Worm (Caenorhabditis elegans) whole organism, L2 larva: Measurements from ENCODE around the gene zipt-7.1.
A peak's percentile ranks its signal among the peaks of the same experiment; 100 is the strongest.
"Not testable (repeated sequence)": the region's sequence is repeated elsewhere in the genome, so short reads cannot be mapped to it uniquely, and the experiment has no call there.

Experiments used
- C34F6.9 ChIP-seq: fragments of 150-350 bp; optimal IDR thresholded peaks from 2 replicates; lab custom pipeline; 2014; ENCODE audit warnings: missing biosample characterization, missing genetic modification characterization
- F13H6.1 ChIP-seq: sonication (generic microtip); optimal IDR thresholded peaks from 2 replicates; lab custom pipeline; 2016; ENCODE audit warnings: missing genetic modification characterization, missing compliant biosample characterization
- Y55F3AM.14 ChIP-seq: fragments of 200-800 bp; sonication (Bioruptor generic); optimal IDR thresholded peaks from 2 replicates; lab custom pipeline; 2018; ENCODE audit warnings: mild to moderate bottlenecking, missing genetic modification characterization, missing compliant biosample characterization
- alr-1 ChIP-seq: fragments of 150-350 bp; optimal IDR thresholded peaks from 2 replicates; lab custom pipeline; 2014; ENCODE audit warnings: missing biosample characterization, missing genetic modification characterization
- aly-2 ChIP-seq: fragments of 150-350 bp; optimal IDR thresholded peaks from 2 replicates; lab custom pipeline; 2014; ENCODE audit warnings: missing biosample characterization, missing genetic modification characterization
- ama-1 ChIP-seq: fragments of 150-350 bp; optimal IDR thresholded peaks from 2 replicates; lab custom pipeline; 2018; ENCODE audit warnings: inconsistent platforms
- blmp-1 ChIP-seq: sonication (generic microtip); optimal IDR thresholded peaks from 2 replicates; lab custom pipeline; 2017; ENCODE audit warnings: missing genetic modification characterization, mild to moderate bottlenecking, missing compliant biosample characterization, antibody characterized with exemption, moderate library complexity; ENCODE audit not compliant: insufficient read depth
- ceh-82 ChIP-seq: fragments of 150-350 bp; optimal IDR thresholded peaks from 2 replicates; lab custom pipeline; 2014; ENCODE audit warnings: missing biosample characterization, missing genetic modification characterization
- crh-2 ChIP-seq: sonication (generic microtip); optimal IDR thresholded peaks from 2 replicates; lab custom pipeline; 2017; ENCODE audit warnings: missing biosample characterization, missing genetic modification characterization
- elt-1 ChIP-seq: fragments of 150-350 bp; optimal IDR thresholded peaks from 2 replicates; lab custom pipeline; 2014; ENCODE audit warnings: missing biosample characterization, missing genetic modification characterization
- elt-3 ChIP-seq: sonication (generic microtip); optimal IDR thresholded peaks from 2 replicates; lab custom pipeline; 2017; ENCODE audit warnings: missing biosample characterization, missing genetic modification characterization
- gmeb-1 ChIP-seq: fragments of 150-350 bp; optimal IDR thresholded peaks from 2 replicates; lab custom pipeline; 2014; ENCODE audit warnings: missing biosample characterization, missing genetic modification characterization
- lin-11 ChIP-seq: fragments of 150-350 bp; sonication (generic microtip); optimal IDR thresholded peaks from 2 replicates; lab custom pipeline; 2014; ENCODE audit warnings: missing biosample characterization, missing genetic modification characterization, inconsistent platforms, mixed read lengths
- lin-13 ChIP-seq: fragments of 150-350 bp; optimal IDR thresholded peaks from 2 replicates; lab custom pipeline; 2014; ENCODE audit warnings: missing biosample characterization, missing genetic modification reagents, missing genetic modification characterization
- lin-39 ChIP-seq: fragments of 150-350 bp; optimal IDR thresholded peaks from 2 replicates; lab custom pipeline; 2014; ENCODE audit warnings: missing biosample characterization, missing genetic modification reagents, missing genetic modification characterization
- mab-5 ChIP-seq: fragments of 150-350 bp; optimal IDR thresholded peaks from 2 replicates; lab custom pipeline; 2014; ENCODE audit warnings: missing biosample characterization, missing genetic modification characterization
- mbf-1 ChIP-seq: sonication (generic microtip); optimal IDR thresholded peaks from 2 replicates; lab custom pipeline; 2017; ENCODE audit warnings: missing biosample characterization, missing genetic modification characterization
- mdl-1 ChIP-seq, 2 experiments: fragments of 150-350 bp in 1 of 2; sonication (generic microtip) in 1 of 2; optimal IDR thresholded peaks; 2 replicates each; lab custom pipeline; 2017; ENCODE audit warnings: missing biosample characterization in 2 of 2, missing genetic modification characterization in 2 of 2
- nhr-10 ChIP-seq: sonication (generic microtip); optimal IDR thresholded peaks from 2 replicates; lab custom pipeline; 2017; ENCODE audit warnings: missing biosample characterization, missing genetic modification characterization
- nhr-11 ChIP-seq: fragments of 150-350 bp; optimal IDR thresholded peaks from 2 replicates; lab custom pipeline; 2014; ENCODE audit warnings: missing biosample characterization, missing genetic modification characterization
- nhr-12 ChIP-seq: fragments of 150-350 bp; optimal IDR thresholded peaks from 2 replicates; lab custom pipeline; 2014; ENCODE audit warnings: missing biosample characterization, missing genetic modification characterization
- nhr-129 ChIP-seq: fragments of 150-350 bp; optimal IDR thresholded peaks from 2 replicates; lab custom pipeline; 2014; ENCODE audit warnings: missing biosample characterization, missing genetic modification characterization
- nhr-25 ChIP-seq: fragments of 150-350 bp; sonication (generic microtip); optimal IDR thresholded peaks from 3 replicates; lab custom pipeline; 2014; ENCODE audit warnings: missing biosample characterization, missing genetic modification characterization
- peb-1 ChIP-seq: fragments of 150-350 bp; optimal IDR thresholded peaks from 2 replicates; lab custom pipeline; 2014; ENCODE audit warnings: missing biosample characterization, missing genetic modification characterization
- snpc-4 ChIP-seq: fragments of 150-350 bp; optimal IDR thresholded peaks from 2 replicates; lab custom pipeline; 2014; ENCODE audit warnings: missing biosample characterization, missing genetic modification characterization
- unc-39 ChIP-seq: fragments of 150-350 bp; optimal IDR thresholded peaks from 2 replicates; lab custom pipeline; 2014; ENCODE audit warnings: missing biosample characterization, missing genetic modification characterization
- unc-55 ChIP-seq: fragments of 150-350 bp; sonication (generic microtip); optimal IDR thresholded peaks from 3 replicates; lab custom pipeline; 2014; ENCODE audit warnings: missing biosample characterization, missing genetic modification reagents, missing genetic modification characterization
- unc-62 ChIP-seq: fragments of 150-350 bp; optimal IDR thresholded peaks from 2 replicates; lab custom pipeline; 2014; ENCODE audit warnings: missing biosample characterization, missing genetic modification reagents, missing genetic modification characterization
- zag-1 ChIP-seq: fragments of 150-350 bp; optimal IDR thresholded peaks from 2 replicates; lab custom pipeline; 2014; ENCODE audit warnings: missing biosample characterization, missing genetic modification characterization
- ztf-1 ChIP-seq: fragments of 200-800 bp; sonication (Bioruptor generic); conservative IDR thresholded peaks from 2 replicates; pipeline ENCODE4 v1.3.6; 2022; ENCODE audit warnings: missing genetic modification characterization, missing compliant biosample characterization
- ztf-4 ChIP-seq: fragments of 150-350 bp; optimal IDR thresholded peaks from 2 replicates; lab custom pipeline; 2014; ENCODE audit warnings: missing biosample characterization, missing genetic modification characterization

Gene zipt-7.1

ce11 chrIV:17308211-17308610, 20.3 kb upstream of the zipt-7.1 start, which contains the start of gene T28F3.9:
TSS of gene T28F3.9 (plus strand) at chrIV:17308511.
- no peak for TF ChIP-seq snpc-4 (tag; lab: Kevin White, UChicago)
- TF ChIP-seq mbf-1 (tag; lab: Kevin White, UChicago), result no peak
- TF ChIP-seq mdl-1 (tag; optimal IDR thresholded peaks at IDR 0.05; lab: Kevin White, UChicago), result no peak
- TF ChIP-seq nhr-11 (tag; lab: Kevin White, UChicago), result no peak
- no peak for TF ChIP-seq nhr-25
- TF ChIP-seq unc-39 (tag; lab: Kevin White, UChicago), result no peak
- TF ChIP-seq ama-1, result no peak
- no peak for TF ChIP-seq ceh-82 (tag; lab: Kevin White, UChicago)

ce11 chrIV:17307223-17307622, 19.3 kb upstream of the zipt-7.1 start, which contains the start of gene T28F3.8:
TSS of gene T28F3.8 (minus strand) at chrIV:17307323.
- TF ChIP-seq unc-62 (GFP tag; lab: Kevin White, UChicago); aly-2; ama-1: not testable (repeated sequence)
- TF ChIP-seq, all 48 proteins: peak for 0; not testable (repeated sequence) for 48

- TF ChIP-seq lin-39 (tag; lab: Kevin White, UChicago) (no peak), C34F6.9 (tag; lab: Kevin White, UChicago) (no peak), Y55F3AM.14 (GFP tag; lab: Kevin White, UChicago) (no peak), elt-3 (no peak), blmp-1 (tag; lab: Kevin White, UChicago) (no peak), zag-1 (tag; lab: Kevin White, UChicago) (no peak), unc-62 (GFP tag; lab: Kevin White, UChicago) (no peak), unc-39 (tag; lab: Kevin White, UChicago) (no peak), ama-1 (no peak), lin-11 (tag; lab: Kevin White, UChicago) (no peak), alr-1 (tag; lab: Kevin White, UChicago) (no peak), F13H6.1 (no peak), crh-2 (tag; lab: Kevin White, UChicago) (no peak), ztf-4 (tag; lab: Kevin White, UChicago) (no peak), nhr-25 (no peak), nhr-10 (tag; lab: Kevin White, UChicago) (no peak)
Observed at ce11 chrIV:17301933-17302332, 14.0 kb upstream of the zipt-7.1 start, which contains the start of gene ifta-2. TSS of gene ifta-2 (minus strand) at chrIV:17302033.

- TF ChIP-seq lin-11 (tag; lab: Kevin White, UChicago) (no peak), nhr-11 (tag; lab: Kevin White, UChicago) (no peak), nhr-12 (tag; lab: Kevin White, UChicago) (no peak), elt-3 (no peak), ztf-1 (no peak), elt-1 (tag; lab: Kevin White, UChicago) (no peak), lin-13 (no peak), peb-1 (tag; lab: Kevin White, UChicago) (no peak), ztf-4 (tag; lab: Kevin White, UChicago) (no peak), nhr-129 (no peak), nhr-25 (no peak), gmeb-1 (tag; lab: Kevin White, UChicago) (no peak), mdl-1 (tag; optimal IDR thresholded peaks at IDR 0.05; lab: Kevin White, UChicago) (no peak)
Observed at ce11 chrIV:17294489-17294888, 6.5 kb upstream of the zipt-7.1 start, which contains the start of gene T28F3.5. TSS of gene T28F3.5 (plus strand) at chrIV:17294789.

ce11 chrIV:17293679-17294078, 5.7 kb upstream of the zipt-7.1 start:
- peak; percentile 20 for TF ChIP-seq nhr-129
- peak; percentile 72 for TF ChIP-seq unc-55 (GFP tag; lab: Kevin White, UChicago)
- TF ChIP-seq mab-5 (tag; lab: Kevin White, UChicago), result no peak
- TF ChIP-seq C34F6.9 (tag; lab: Kevin White, UChicago), result peak; percentile 69

ce11 chrIV:17293068-17293467, 5.1 kb upstream of the zipt-7.1 start:
- TF ChIP-seq nhr-129 (no peak), unc-55 (GFP tag; lab: Kevin White, UChicago) (peak; percentile 11)
